Worm (Caenorhabditis elegans): Measurements from ENCODE around the gene col-103.

The col-103 gene

DNA sequence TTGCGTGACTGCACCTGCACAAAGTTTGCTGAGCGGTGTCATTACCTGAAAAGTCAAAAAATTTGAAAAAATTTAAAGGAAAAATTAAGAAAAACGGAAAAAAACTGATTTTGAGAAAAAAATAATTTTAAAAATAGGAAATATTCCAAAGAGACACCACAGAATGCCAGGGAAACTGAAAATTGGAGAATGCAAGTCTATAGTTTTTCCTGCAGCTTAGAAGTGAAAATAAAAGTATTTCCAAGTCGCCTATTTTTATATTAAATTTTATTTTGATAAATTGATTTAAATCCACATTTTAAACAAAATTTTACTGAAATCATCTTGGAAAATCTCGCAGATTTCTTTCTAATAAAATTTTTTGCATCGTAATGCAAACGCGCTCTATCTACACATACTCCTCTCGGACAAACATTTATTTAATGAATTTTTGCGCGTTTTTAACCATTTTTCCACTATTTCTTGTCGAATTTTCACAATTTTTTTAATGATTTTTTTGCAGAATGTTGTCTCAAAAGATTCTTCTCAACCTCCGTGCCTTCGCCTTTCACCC is 33.1 kb upstream of the col-103 start, which contains the start of the genes F56B3.11 and ech-5 (continued):
- peak; percentile 84 for TF ChIP-seq irx-1 (tag; optimal IDR thresholded peaks at IDR 0.05)
- TF ChIP-seq egl-13 (tag; optimal IDR thresholded peaks at IDR 0.05), result peak; percentile 87
- peak; percentile 87 for TF ChIP-seq nhr-20 (tag; optimal IDR thresholded peaks at IDR 0.05)
- TF ChIP-seq sptf-1 (tag; optimal IDR thresholded peaks at IDR 0.05), result no peak
- TF ChIP-seq ceh-8 (GFP tag; optimal IDR thresholded peaks at IDR 0.05), result peak; percentile 55
- TF ChIP-seq tbx-2 (tag; optimal IDR thresholded peaks at IDR 0.05), result peak; percentile 91
- peak; percentile 68 for TF ChIP-seq elt-2 (tag; optimal IDR thresholded peaks at IDR 0.05)
- TF ChIP-seq egl-27 (tag; optimal IDR thresholded peaks at IDR 0.05), result no peak
- TF ChIP-seq ceh-88 (GFP tag; IDR thresholded peaks at IDR 0.05), result peak; percentile 93
- no peak for TF ChIP-seq unc-30 (tag; optimal IDR thresholded peaks at IDR 0.05)
- TF ChIP-seq nhr-47 (tag; optimal IDR thresholded peaks at IDR 0.05), result peak; percentile 94
- TF ChIP-seq C16A3.4 (tag; optimal IDR thresholded peaks at IDR 0.05), result peak; percentile 77
- TF ChIP-seq ztf-11 (tag; optimal IDR thresholded peaks at IDR 0.05), result peak in 1 of 2 experiments; percentile 84
- peak; percentile 96 for TF ChIP-seq pax-3 (tag; optimal IDR thresholded peaks at IDR 0.05)
- no peak for TF ChIP-seq aha-1 (tag; optimal IDR thresholded peaks at IDR 0.05)
- peak; percentile 64 to 77 for TF ChIP-seq lin-35 (GFP tag; optimal IDR thresholded peaks at IDR 0.05)
- peak; percentile 52 for TF ChIP-seq zag-1 (tag; optimal IDR thresholded peaks at IDR 0.05)
- TF ChIP-seq nhr-90 (tag; optimal IDR thresholded peaks at IDR 0.05; ENCODE audit: poor library complexity), result peak; percentile 96
- peak; percentile 72 for TF ChIP-seq efl-3 (GFP tag; optimal IDR thresholded peaks at IDR 0.05)
- TF ChIP-seq nhr-85 (tag), result peak; percentile 95
- TF ChIP-seq lin-13 (GFP tag; optimal IDR thresholded peaks at IDR 0.05), result peak; percentile 47
- TF ChIP-seq vab-15 (tag; optimal IDR thresholded peaks at IDR 0.05), result peak; percentile 70
- TF ChIP-seq mab-9 (GFP tag; IDR thresholded peaks at IDR 0.05), result peak; percentile 71
- TF ChIP-seq skn-1 (tag; optimal IDR thresholded peaks at IDR 0.05), result peak; percentile 36
- peak; percentile 79 for TF ChIP-seq unc-86 (tag; optimal IDR thresholded peaks at IDR 0.05)
- TF ChIP-seq fos-1 (tag; optimal IDR thresholded peaks at IDR 0.05), result peak; percentile 32
- peak; percentile 41 for TF ChIP-seq lin-39 (tag; optimal IDR thresholded peaks at IDR 0.05)
- peak; percentile 95 for TF ChIP-seq fkh-8 (tag; optimal IDR thresholded peaks at IDR 0.05)
- peak; percentile 44 for TF ChIP-seq aly-2 (tag; optimal IDR thresholded peaks at IDR 0.05)
- TF ChIP-seq nhr-11 (tag; optimal IDR thresholded peaks at IDR 0.05), result no peak
- TF ChIP-seq pag-3 (tag; optimal IDR thresholded peaks at IDR 0.05; ENCODE audit: borderline replicate concordance, insufficient read depth), result no peak
- no peak for TF ChIP-seq ets-5 (GFP tag; IDR thresholded peaks at IDR 0.05)
- no peak for TF ChIP-seq alr-1 (tag; optimal IDR thresholded peaks at IDR 0.05; ENCODE audit: borderline replicate concordance)
- peak; percentile 44 for TF ChIP-seq nhr-77 (tag; optimal IDR thresholded peaks at IDR 0.05)
- peak; percentile 58 to 77 (median 68) for TF ChIP-seq dpl-1 (GFP tag; optimal IDR thresholded peaks at IDR 0.05)
- peak; percentile 82 for TF ChIP-seq sox-4 (tag; optimal IDR thresholded peaks at IDR 0.05)
- no peak for TF ChIP-seq ama-1 (optimal IDR thresholded peaks at IDR 0.05)
- peak; percentile 80 for TF ChIP-seq ceh-90 (tag; optimal IDR thresholded peaks at IDR 0.05)
- peak; percentile 95 for TF ChIP-seq nhr-71 (tag; optimal IDR thresholded peaks at IDR 0.05)
- TF ChIP-seq F16B12.6 (tag; optimal IDR thresholded peaks at IDR 0.05), result peak; percentile 19
- peak; percentile 88 for TF ChIP-seq dsc-1 (tag; optimal IDR thresholded peaks at IDR 0.05)
- TF ChIP-seq swsn-7 (tag; optimal IDR thresholded peaks at IDR 0.05), result peak; percentile 85
- no peak for TF ChIP-seq mdl-1 (tag; optimal IDR thresholded peaks at IDR 0.05)
- TF ChIP-seq nhr-19 (GFP tag; conservative IDR thresholded peaks at IDR 0.05), result peak; percentile 71
- TF ChIP-seq isw-1 (GFP tag; IDR thresholded peaks at IDR 0.05), result peak; percentile 90
- peak; percentile 42; the same call in 1 of the 2 replicates for TF ChIP-seq grh-1 (GFP tag; IDR thresholded peaks at IDR 0.05)
- TF ChIP-seq lin-15B (tag; optimal IDR thresholded peaks at IDR 0.05), result peak; percentile 76

Data from whole organism, L1 larva.